Worm (Caenorhabditis elegans) whole organism, L1 larva: Measurements from ENCODE around the gene ZK380.6.

Experiments
- Y116A8C.19 ChIP-seq: sonication (generic microtip); optimal IDR thresholded peaks from 2 replicates; lab custom pipeline; 2016; ENCODE audit warnings: missing compliant biosample characterization, missing genetic modification characterization, borderline replicate concordance
- ceh-82 ChIP-seq, 3 experiments: fragments of 150-350 bp in 1 of 3; sonication (generic microtip) in 2 of 3; optimal IDR thresholded peaks; 2 replicates each; lab custom pipeline; 2014 to 2017; ENCODE audit warnings: missing biosample characterization in 3 of 3, missing genetic modification characterization in 3 of 3
- ces-1 ChIP-seq: fragments of 150-350 bp; optimal IDR thresholded peaks from 2 replicates; lab custom pipeline; 2014; ENCODE audit warnings: missing biosample characterization, missing genetic modification reagents, missing genetic modification characterization
- egl-27 ChIP-seq, 2 experiments: fragments of 150-350 bp in 1 of 2; sonication (generic microtip); optimal IDR thresholded peaks; 3 replicates each; lab custom pipeline; 2017 to 2018; ENCODE audit warnings: missing biosample characterization in 2 of 2, missing genetic modification characterization in 2 of 2, missing genetic modification reagents in 2 of 2
- fos-1 ChIP-seq: fragments of 150-350 bp; optimal IDR thresholded peaks from 2 replicates; lab custom pipeline; 2014; ENCODE audit warnings: missing biosample characterization, missing genetic modification characterization
- jun-1 ChIP-seq: fragments of 150-350 bp; optimal IDR thresholded peaks from 2 replicates; lab custom pipeline; 2014; ENCODE audit warnings: missing biosample characterization, missing genetic modification reagents, missing genetic modification characterization
- lsy-2 ChIP-seq, 2 experiments: fragments of 150-350 bp; optimal IDR thresholded peaks; 2 replicates each; lab custom pipeline; 2014; ENCODE audit warnings: missing biosample characterization in 2 of 2, missing genetic modification characterization in 2 of 2
- mdl-1 ChIP-seq, 2 experiments: fragments of 150-350 bp; optimal IDR thresholded peaks; 2 replicates each; lab custom pipeline; 2014 to 2017; ENCODE audit warnings: missing biosample characterization in 2 of 2, missing genetic modification characterization in 2 of 2, inconsistent platforms in 1 of 2
- mef-2 ChIP-seq: fragments of 150-350 bp; optimal IDR thresholded peaks from 2 replicates; lab custom pipeline; 2014; ENCODE audit warnings: missing biosample characterization, missing genetic modification characterization
- rnt-1 ChIP-seq: sonication (generic microtip); optimal IDR thresholded peaks from 2 replicates; lab custom pipeline; 2016; ENCODE audit warnings: mild to moderate bottlenecking, missing genetic modification characterization, moderate library complexity, missing compliant biosample characterization
- snpc-4 ChIP-seq: fragments of 150-350 bp; optimal IDR thresholded peaks from 2 replicates; lab custom pipeline; 2014; ENCODE audit warnings: missing biosample characterization, missing genetic modification characterization
- xbp-1 ChIP-seq: sonication (generic microtip); optimal IDR thresholded peaks from 2 replicates; lab custom pipeline; 2016; ENCODE audit warnings: missing genetic modification characterization, missing compliant biosample characterization
- zag-1 ChIP-seq: fragments of 150-350 bp; optimal IDR thresholded peaks from 2 replicates; lab custom pipeline; 2014; ENCODE audit warnings: missing biosample characterization, missing genetic modification characterization

- no peak for TF ChIP-seq Y116A8C.19 (tag; lab: Kevin White, UChicago)
- TF ChIP-seq rnt-1 = peak; percentile 31
- TF ChIP-seq ces-1 (GFP tag; lab: Kevin White, UChicago) = no peak
- TF ChIP-seq jun-1 (tag; lab: Kevin White, UChicago) = no peak
- no peak for TF ChIP-seq fos-1 (tag; lab: Kevin White, UChicago)
- no peak for TF ChIP-seq lsy-2 (tag; optimal IDR thresholded peaks at IDR 0.05; lab: Kevin White, UChicago)
- TF ChIP-seq mef-2 = no peak
- TF ChIP-seq ceh-82 (tag; optimal IDR thresholded peaks at IDR 0.05; lab: Kevin White, UChicago) = no peak
- no peak for TF ChIP-seq mdl-1 (tag; optimal IDR thresholded peaks at IDR 0.05; lab: Kevin White, UChicago)
- TF ChIP-seq zag-1 = no peak
- peak; percentile 7 for TF ChIP-seq snpc-4
- TF ChIP-seq egl-27 (tag; optimal IDR thresholded peaks at IDR 0.05; lab: Kevin White, UChicago) = no peak
- no peak for TF ChIP-seq xbp-1 (tag; lab: Kevin White, UChicago)
These were observed 33.4 kb upstream of the ZK380.6 start, which contains the start of gene H11E01.2 for ce11 chrX:1620678-1621449.
